Fruit fly (Drosophila melanogaster): ENCODE results near the gene CG9686.

CG9686 gene

DNA sequence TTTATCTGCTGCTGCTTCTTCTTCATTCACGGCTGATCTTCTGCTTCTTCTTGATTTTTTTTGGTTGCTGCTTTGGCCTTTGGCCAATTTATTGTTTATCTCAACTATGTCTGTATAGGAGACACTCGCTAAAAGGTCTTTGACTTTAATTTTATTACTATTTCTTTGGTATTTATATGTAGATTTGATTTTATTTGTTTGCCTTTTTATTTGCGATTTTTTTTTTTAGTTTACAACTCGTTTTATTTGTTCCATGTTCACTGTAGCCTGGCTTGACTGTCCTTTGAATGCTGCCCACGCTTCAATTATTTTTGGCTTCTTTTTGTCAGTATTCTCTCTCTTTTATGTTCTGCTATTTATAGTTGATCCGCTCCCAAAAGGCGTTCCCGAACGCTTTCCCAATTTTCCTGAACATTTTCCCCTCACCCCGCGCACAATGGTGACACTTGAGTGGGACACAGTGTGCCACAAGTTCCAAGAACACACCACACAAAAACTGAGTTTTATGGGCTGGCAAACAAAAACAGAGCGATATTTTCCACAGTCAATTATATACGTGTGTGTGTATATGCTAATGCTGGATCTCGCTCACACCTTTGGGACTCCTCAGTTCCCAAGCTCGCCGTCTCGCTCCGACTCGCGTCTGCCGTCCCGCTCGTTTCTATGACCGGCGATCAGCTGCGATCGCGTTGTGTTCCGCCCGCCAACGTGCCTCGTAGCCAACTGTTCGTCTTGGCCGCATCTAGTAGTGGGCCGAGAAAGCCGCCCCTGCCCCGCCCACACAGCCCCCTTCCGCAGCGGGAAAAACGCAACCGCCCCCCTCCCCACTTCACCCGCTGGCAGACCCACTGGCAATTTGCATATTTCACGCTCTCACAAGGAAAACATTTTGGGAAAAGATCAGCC lies 3.5 kb upstream of the CG9686 start, which contains the start of gene CG15247 (continued):
- peak; percentile 65 for TF ChIP-seq fd3F (GFP tag; optimal IDR thresholded peaks at IDR 0.05)
- peak; percentile 63; the same call in 1 of the 3 replicates for TF ChIP-seq gce (GFP tag; IDR thresholded peaks at IDR 0.05)
- TF ChIP-seq CG9609 (GFP tag; optimal IDR thresholded peaks at IDR 0.05): peak; percentile 35
- peak; percentile 82 for TF ChIP-seq CG14667 (GFP tag; IDR thresholded peaks at IDR 0.05)
- peak; percentile 54 for TF ChIP-seq CG1792 (GFP tag; optimal IDR thresholded peaks at IDR 0.05)
- TF ChIP-seq CG8281 (tag; optimal IDR thresholded peaks at IDR 0.05): peak; percentile 56
- peak; percentile 82 for TF ChIP-seq CG14441 (GFP tag; IDR thresholded peaks at IDR 0.05)
- no peak for TF ChIP-seq dati (GFP tag; IDR thresholded peaks at IDR 0.05)
- TF ChIP-seq peb (GFP tag; IDR thresholded peaks at IDR 0.05): peak; percentile 46; the same call in 1 of the 2 replicates
- peak; percentile 80 for TF ChIP-seq NFAT (GFP tag; IDR thresholded peaks at IDR 0.05)
- peak; percentile 79 for TF ChIP-seq esg (GFP tag; conservative IDR thresholded peaks at IDR 0.05)
- no peak for TF ChIP-seq CG10321 (GFP tag; IDR thresholded peaks at IDR 0.05)
- no peak for TF ChIP-seq mirr (GFP tag; optimal IDR thresholded peaks at IDR 0.05)
- peak; percentile 73 for TF ChIP-seq bab2 (GFP tag; optimal IDR thresholded peaks at IDR 0.05)
- no peak for TF ChIP-seq CG11398 (GFP tag; optimal IDR thresholded peaks at IDR 0.05)
- TF ChIP-seq CG17359 (tag; optimal IDR thresholded peaks at IDR 0.05): peak; percentile 75
- TF ChIP-seq CG13287 (GFP tag; IDR thresholded peaks at IDR 0.05; ENCODE audit: partially characterized antibody): no peak
- peak; percentile 65 for TF ChIP-seq CG8765 (GFP tag; IDR thresholded peaks at IDR 0.05)
- TF ChIP-seq luna (GFP tag; optimal IDR thresholded peaks at IDR 0.05): no peak
- no peak for TF ChIP-seq Sry-β (GFP tag; optimal IDR thresholded peaks at IDR 0.05)
- peak; percentile 47 for TF ChIP-seq ems (GFP tag; optimal IDR thresholded peaks at IDR 0.05)
- no peak for TF ChIP-seq NC2α (GFP tag; optimal IDR thresholded peaks at IDR 0.05)
- TF ChIP-seq ttk (GFP tag; IDR thresholded peaks at IDR 0.05): peak; percentile 84
- peak; percentile 70 for TF ChIP-seq gsb (GFP tag; IDR thresholded peaks at IDR 0.05)
- peak; percentile 20 to 77 for TF ChIP-seq Hr51 (GFP tag; optimal IDR thresholded peaks at IDR 0.05)
- peak; percentile 41 for TF ChIP-seq pho (GFP tag; optimal IDR thresholded peaks at IDR 0.05)
- peak; percentile 62 for TF ChIP-seq Hmr (GFP tag; optimal IDR thresholded peaks at IDR 0.05)
- no peak; the same call in 1 of the 2 replicates for TF ChIP-seq CG32767 (GFP tag; IDR thresholded peaks at IDR 0.05)
- peak; percentile 61 for TF ChIP-seq CG15601 (tag; optimal IDR thresholded peaks at IDR 0.05)
- peak; percentile 37 for TF ChIP-seq CG12071 (GFP tag; optimal IDR thresholded peaks at IDR 0.05)
- peak; percentile 66 for TF ChIP-seq zfh2 (GFP tag; optimal IDR thresholded peaks at IDR 0.05)
- TF ChIP-seq gfzf (GFP tag; optimal IDR thresholded peaks at IDR 0.05): no peak
- TF ChIP-seq tll (GFP tag; optimal IDR thresholded peaks at IDR 0.05): no peak
- no peak for TF ChIP-seq CG34224 (GFP tag; IDR thresholded peaks at IDR 0.05; ENCODE audit: partially characterized antibody)
- no peak for TF ChIP-seq CG6854 (GFP tag; optimal IDR thresholded peaks at IDR 0.05)
- no peak for TF ChIP-seq stwl (tag; optimal IDR thresholded peaks at IDR 0.05)
- TF ChIP-seq CG2199 (GFP tag; IDR thresholded peaks at IDR 0.05): no peak
- TF ChIP-seq usp (GFP tag; optimal IDR thresholded peaks at IDR 0.05): no peak
- TF ChIP-seq CG1603 (tag; optimal IDR thresholded peaks at IDR 0.05): no peak
- TF ChIP-seq Fer3 (tag; optimal IDR thresholded peaks at IDR 0.05): peak; percentile 73
- TF ChIP-seq CG8359 (GFP tag; optimal IDR thresholded peaks at IDR 0.05; ENCODE audit: borderline replicate concordance): no peak
- TF ChIP-seq Eip74EF (GFP tag; optimal IDR thresholded peaks at IDR 0.05): peak in 1 of 2 experiments; percentile 16
- peak; percentile 67 for TF ChIP-seq CG12155 (GFP tag; optimal IDR thresholded peaks at IDR 0.05)
- TF ChIP-seq dmrt11E (tag; optimal IDR thresholded peaks at IDR 0.05): peak; percentile 63
- peak; percentile 50 for TF ChIP-seq Chrac-16 (GFP tag; optimal IDR thresholded peaks at IDR 0.05)
- TF ChIP-seq CG6654 (GFP tag; optimal IDR thresholded peaks at IDR 0.05): peak; percentile 9
- TF ChIP-seq CG17829 (tag; optimal IDR thresholded peaks at IDR 0.05): peak; percentile 39
- TF ChIP-seq corto (GFP tag; optimal IDR thresholded peaks at IDR 0.05): no peak

Data from whole organism, embryonic.